Worm (Caenorhabditis elegans) whole organism, L4 larva: ENCODE measurements around the gene eif-3.D.

Experiments used
- F49E8.2 ChIP-seq: sonication (generic microtip); optimal IDR thresholded peaks from 2 replicates; lab custom pipeline; 2016; ENCODE audit warnings: missing compliant biosample characterization, mild to moderate bottlenecking, missing genetic modification characterization, borderline replicate concordance
- lin-13 ChIP-seq: fragments of 150-350 bp; optimal IDR thresholded peaks from 2 replicates; lab custom pipeline; 2014; ENCODE audit warnings: missing biosample characterization, missing genetic modification reagents, missing genetic modification characterization
- unc-62 ChIP-seq, 3 experiments: fragments of 150-350 bp in 1 of 3; sonication (generic microtip); optimal IDR thresholded peaks in 2 of 3; peaks in 1 of 3; 1 replicate in 1 of 3; 2 replicates in 2 of 3; lab custom pipeline; 2014 to 2017; ENCODE audit warnings: missing biosample characterization in 3 of 3, missing genetic modification characterization in 3 of 3, missing genetic modification reagents in 3 of 3, missing genotype in 1 of 3
- zag-1 ChIP-seq: fragments of 150-350 bp; optimal IDR thresholded peaks from 2 replicates; lab custom pipeline; 2014; ENCODE audit warnings: missing biosample characterization, missing genetic modification characterization
- ztf-11 ChIP-seq: fragments of 150-350 bp; optimal IDR thresholded peaks from 2 replicates; lab custom pipeline; 2014; ENCODE audit warnings: missing biosample characterization, missing genetic modification characterization

- TF ChIP-seq F49E8.2 (tag; lab: Kevin White, UChicago) (no peak), unc-62 (GFP tag; optimal IDR thresholded peaks at IDR 0.05 in 1 of 2; lab: Kevin White, UChicago) (peak in 1 of 2 experiments; percentile 91), unc-62 (tag; optimal IDR thresholded peaks at IDR 0.05; lab: Kevin White, UChicago) (no peak), ztf-11 (no peak), zag-1 (tag; lab: Kevin White, UChicago) (no peak), lin-13 (no peak)
Measured at ce11 chrIII:8998884-8999283, 27.5 kb upstream of the eif-3.D start.
